Fruit fly (Drosophila melanogaster) whole organism, adult: Measurements from ENCODE around the gene mei-217.

Experiments
- CG11617 ChIP-seq: fragments of 200-800 bp; sonication (Bioruptor generic); optimal IDR thresholded peaks from 2 replicates; lab custom pipeline; 2017; ENCODE audit warnings: mild to moderate bottlenecking, missing biosample characterization, missing genetic modification reagents, missing genetic modification characterization
- CG12768 ChIP-seq: fragments of 200-800 bp; sonication (Bioruptor generic); optimal IDR thresholded peaks from 2 replicates; lab custom pipeline; 2017; ENCODE audit warnings: missing biosample characterization, missing genetic modification characterization, mild to moderate bottlenecking, moderate library complexity, missing genetic modification reagents
- CG14711 ChIP-seq: fragments of 200-800 bp; sonication (Bioruptor generic); optimal IDR thresholded peaks from 2 replicates; lab custom pipeline; 2018; ENCODE audit warnings: missing biosample characterization, mild to moderate bottlenecking, missing genetic modification characterization, moderate library complexity
- CG1620 ChIP-seq: fragments of 200-800 bp; sonication (Bioruptor generic); optimal IDR thresholded peaks from 2 replicates; lab custom pipeline; 2016; ENCODE audit warnings: missing biosample characterization, missing genetic modification characterization
- CG33017 ChIP-seq: fragments of 200-800 bp; sonication (Bioruptor generic); optimal IDR thresholded peaks from 2 replicates; lab custom pipeline; 2018; ENCODE audit warnings: missing biosample characterization, mild to moderate bottlenecking, missing genetic modification characterization, moderate library complexity
- CG5204 ChIP-seq: fragments of 200-800 bp; sonication (Bioruptor generic); optimal IDR thresholded peaks from 2 replicates; lab custom pipeline; 2016; ENCODE audit warnings: missing biosample characterization, missing genetic modification characterization
- CG7045 ChIP-seq: fragments of 200-800 bp; sonication (Bioruptor generic); optimal IDR thresholded peaks from 2 replicates; lab custom pipeline; 2017; ENCODE audit warnings: missing biosample characterization, mild to moderate bottlenecking, missing genetic modification characterization
- CG7101 ChIP-seq: fragments of 200-800 bp; sonication (Bioruptor generic); optimal IDR thresholded peaks from 2 replicates; lab custom pipeline; 2018; ENCODE audit warnings: missing biosample characterization, mild to moderate bottlenecking, missing genetic modification characterization, moderate library complexity
- Clk ChIP-seq: fragments of 200-800 bp; sonication (Bioruptor generic); optimal IDR thresholded peaks from 2 replicates; lab custom pipeline; 2017; ENCODE audit warnings: missing biosample characterization, missing genetic modification characterization
- Crg-1 ChIP-seq: fragments of 200-800 bp; sonication (Bioruptor generic); optimal IDR thresholded peaks from 2 replicates; lab custom pipeline; 2016; ENCODE audit warnings: missing biosample characterization, missing genetic modification characterization
- Hr96 ChIP-seq: fragments of 200-800 bp; sonication (Bioruptor generic); optimal IDR thresholded peaks from 2 replicates; lab custom pipeline; 2016; ENCODE audit warnings: missing biosample characterization, missing genetic modification characterization
- Mnt ChIP-seq: fragments of 200-800 bp; sonication (Bioruptor generic); optimal IDR thresholded peaks from 2 replicates; lab custom pipeline; 2016; ENCODE audit warnings: missing biosample characterization, mild to moderate bottlenecking, missing genetic modification characterization
- bab1 ChIP-seq: fragments of 200-800 bp; sonication (Bioruptor generic); optimal IDR thresholded peaks from 3 replicates; lab custom pipeline; 2019; ENCODE audit warnings: missing biosample characterization, mild to moderate bottlenecking, missing genetic modification characterization, moderate library complexity
- cic ChIP-seq: fragments of 200-800 bp; sonication (Bioruptor generic); optimal IDR thresholded peaks from 2 replicates; lab custom pipeline; 2017; ENCODE audit warnings: missing biosample characterization, mild to moderate bottlenecking, missing genetic modification characterization, moderate library complexity
- cnc ChIP-seq, 2 experiments: fragments of >200 bp; optimal IDR thresholded peaks; 2 replicates each; lab custom pipeline; 2017
- kay ChIP-seq: fragments of 200-800 bp; sonication (Bioruptor generic); peaks from one replicate; lab custom pipeline; 2016; ENCODE audit warnings: missing biosample characterization, missing genetic modification characterization, borderline replicate concordance
- ovo ChIP-seq: fragments of 200-800 bp; sonication (Bioruptor generic); optimal IDR thresholded peaks from 2 replicates; lab custom pipeline; 2016; ENCODE audit warnings: missing biosample characterization, missing genetic modification characterization
- pad ChIP-seq: fragments of 200-800 bp; sonication (Bioruptor generic); optimal IDR thresholded peaks from 3 replicates; lab custom pipeline; 2017; ENCODE audit warnings: missing biosample characterization, missing genetic modification characterization, mild to moderate bottlenecking, moderate library complexity, missing genetic modification reagents
- tj ChIP-seq: fragments of 200-800 bp; sonication (Bioruptor generic); optimal IDR thresholded peaks from 3 replicates; lab custom pipeline; 2017; ENCODE audit warnings: missing biosample characterization, mild to moderate bottlenecking, missing genetic modification characterization, moderate library complexity
- toe ChIP-seq: fragments of 200-800 bp; sonication (Bioruptor generic); optimal IDR thresholded peaks from 2 replicates; lab custom pipeline; 2016; ENCODE audit warnings: missing biosample characterization, missing genetic modification characterization

The mei-217 gene

DNA sequence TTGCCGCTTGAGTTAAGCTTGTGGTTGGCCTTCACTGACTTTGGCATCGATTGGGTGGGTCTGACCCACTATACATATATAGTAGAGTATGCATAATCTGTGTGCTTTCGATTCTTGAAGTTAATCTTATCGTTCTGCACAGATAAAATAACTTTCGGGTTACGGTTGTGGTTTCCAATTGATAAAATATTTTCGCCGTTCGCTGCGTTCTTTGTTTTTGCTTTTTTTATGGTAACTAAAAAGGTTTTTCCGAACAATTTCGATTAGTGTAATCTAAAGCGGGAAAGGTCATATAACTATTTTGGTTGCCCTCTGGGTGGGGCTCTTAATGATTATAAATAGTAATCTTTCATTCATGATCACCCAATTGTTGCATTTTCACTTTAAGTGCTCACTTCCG is 37.7 kb upstream of the mei-217 start:
- TF ChIP-seq tj (GFP tag; lab: Kevin White, UChicago) (no peak), CG1620 (GFP tag; lab: Kevin White, UChicago) (no peak), cnc (optimal IDR thresholded peaks at IDR 0.05; lab: Kevin White, UChicago) (no peak), CG33017 (no peak), cic (GFP tag; lab: Kevin White, UChicago) (no peak), Mnt (GFP tag; lab: Kevin White, UChicago) (no peak)

DNA sequence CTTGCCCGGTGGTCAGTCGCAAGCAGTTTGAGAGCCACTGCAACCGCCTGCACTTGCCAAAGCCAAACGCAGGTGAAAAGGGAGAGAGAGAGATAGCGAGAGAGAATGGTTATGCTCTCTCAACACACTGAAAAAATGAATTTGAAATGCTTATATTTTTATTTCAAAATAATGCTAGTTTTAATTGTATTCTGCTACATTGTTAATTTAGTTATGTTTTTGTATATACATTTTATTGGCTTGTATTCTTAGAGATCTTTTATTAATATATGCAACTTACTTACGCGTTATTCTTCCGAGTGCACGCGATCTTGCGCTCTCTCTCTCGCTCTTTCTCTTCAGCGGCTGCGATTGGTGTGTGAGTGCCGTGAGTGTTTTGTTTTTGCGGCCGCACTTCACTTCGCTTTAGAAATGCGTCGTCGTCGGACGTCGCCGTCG is 35.7 kb upstream of the mei-217 start:
- no peak for TF ChIP-seq Mnt (GFP tag; lab: Kevin White, UChicago)
- peak; percentile 56 for TF ChIP-seq CG7101
- TF ChIP-seq CG1620 (GFP tag; lab: Kevin White, UChicago) = peak; percentile 26
- TF ChIP-seq CG11617 (GFP tag; lab: Kevin White, UChicago) = peak; percentile 61
- no peak for TF ChIP-seq CG33017
- TF ChIP-seq Clk (GFP tag; lab: Kevin White, UChicago) = peak; percentile 68
- TF ChIP-seq cic (GFP tag; lab: Kevin White, UChicago) = peak; percentile 75
- TF ChIP-seq CG5204 (GFP tag; lab: Kevin White, UChicago) = peak; percentile 56
- TF ChIP-seq pad (GFP tag; lab: Kevin White, UChicago) = peak; percentile 84
- peak; percentile 86 for TF ChIP-seq Hr96 (GFP tag; lab: Kevin White, UChicago)
- TF ChIP-seq bab1 = peak; percentile 99
- no peak for TF ChIP-seq tj (GFP tag; lab: Kevin White, UChicago)
- peak; percentile 90 for TF ChIP-seq CG12768
- no peak for TF ChIP-seq Crg-1 (GFP tag; lab: Kevin White, UChicago)
- no peak for TF ChIP-seq cnc (optimal IDR thresholded peaks at IDR 0.05; lab: Kevin White, UChicago)
- TF ChIP-seq ovo = no peak
- peak; percentile 86 for TF ChIP-seq CG7045
- TF ChIP-seq toe (GFP tag; lab: Kevin White, UChicago) = peak; percentile 62
- TF ChIP-seq kay = peak; percentile 77
- TF ChIP-seq CG14711 (tag; lab: Kevin White, UChicago) = peak; percentile 94

DNA sequence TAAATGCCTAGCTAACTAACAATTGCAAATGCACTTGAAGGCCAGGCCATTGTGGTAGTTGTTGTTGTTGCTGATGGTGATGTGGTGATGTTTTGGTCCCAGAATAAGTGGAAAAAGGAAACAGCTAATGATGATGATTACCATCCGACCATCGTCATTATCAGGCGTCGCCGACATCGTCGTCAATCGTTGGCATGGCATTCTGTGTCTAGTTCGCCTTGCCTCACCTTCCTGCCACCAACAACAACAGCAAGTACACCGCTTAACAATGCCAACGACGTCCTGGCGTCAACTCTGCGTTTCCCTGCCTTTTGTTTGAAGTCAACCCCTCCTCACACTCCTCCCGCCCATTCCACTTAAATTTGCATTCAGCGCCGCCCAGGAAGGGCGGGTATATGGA is 34.8 kb upstream of the mei-217 start:
- TF ChIP-seq bab1 (no peak), CG5204 (GFP tag; lab: Kevin White, UChicago) (no peak), pad (GFP tag; lab: Kevin White, UChicago) (no peak), toe (GFP tag; lab: Kevin White, UChicago) (no peak), Clk (GFP tag; lab: Kevin White, UChicago) (no peak), ovo (no peak), CG14711 (tag; lab: Kevin White, UChicago) (no peak), Crg-1 (GFP tag; lab: Kevin White, UChicago) (no peak), Mnt (GFP tag; lab: Kevin White, UChicago) (no peak), CG11617 (GFP tag; lab: Kevin White, UChicago) (no peak), CG33017 (no peak), Hr96 (GFP tag; lab: Kevin White, UChicago) (no peak), CG7101 (no peak), kay (no peak)

DNA sequence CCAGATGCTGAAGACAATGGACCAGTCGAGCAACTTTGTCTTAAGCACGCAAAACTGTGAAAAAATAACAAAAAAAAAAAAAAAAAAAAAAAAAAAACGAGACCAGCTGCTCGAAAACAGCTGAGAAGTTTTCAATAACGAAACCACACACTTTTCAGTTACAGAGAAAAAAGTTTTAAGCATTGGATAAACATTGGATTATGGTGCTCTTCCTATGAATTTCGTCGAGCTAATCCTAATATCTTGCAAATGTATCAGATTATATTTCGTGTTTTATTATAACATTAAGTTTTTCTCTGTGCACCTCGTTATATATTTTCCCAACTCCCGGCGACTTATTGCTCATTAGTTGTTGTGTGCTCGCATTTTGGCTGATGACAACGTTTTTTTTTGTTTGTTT is 33.8 kb upstream of the mei-217 start:
- TF ChIP-seq CG33017 (no peak), ovo (no peak), CG14711 (tag; lab: Kevin White, UChicago) (no peak), Clk (GFP tag; lab: Kevin White, UChicago) (no peak), tj (GFP tag; lab: Kevin White, UChicago) (no peak), toe (GFP tag; lab: Kevin White, UChicago) (no peak), Crg-1 (GFP tag; lab: Kevin White, UChicago) (no peak), CG12768 (no peak), Hr96 (GFP tag; lab: Kevin White, UChicago) (no peak), cic (GFP tag; lab: Kevin White, UChicago) (no peak), CG1620 (GFP tag; lab: Kevin White, UChicago) (no peak), CG5204 (GFP tag; lab: Kevin White, UChicago) (no peak), CG7101 (no peak), CG7045 (no peak), bab1 (no peak), CG11617 (GFP tag; lab: Kevin White, UChicago) (no peak), Mnt (GFP tag; lab: Kevin White, UChicago) (no peak), cnc (optimal IDR thresholded peaks at IDR 0.05; lab: Kevin White, UChicago) (no peak), kay (no peak), pad (GFP tag; lab: Kevin White, UChicago) (no peak)

DNA sequence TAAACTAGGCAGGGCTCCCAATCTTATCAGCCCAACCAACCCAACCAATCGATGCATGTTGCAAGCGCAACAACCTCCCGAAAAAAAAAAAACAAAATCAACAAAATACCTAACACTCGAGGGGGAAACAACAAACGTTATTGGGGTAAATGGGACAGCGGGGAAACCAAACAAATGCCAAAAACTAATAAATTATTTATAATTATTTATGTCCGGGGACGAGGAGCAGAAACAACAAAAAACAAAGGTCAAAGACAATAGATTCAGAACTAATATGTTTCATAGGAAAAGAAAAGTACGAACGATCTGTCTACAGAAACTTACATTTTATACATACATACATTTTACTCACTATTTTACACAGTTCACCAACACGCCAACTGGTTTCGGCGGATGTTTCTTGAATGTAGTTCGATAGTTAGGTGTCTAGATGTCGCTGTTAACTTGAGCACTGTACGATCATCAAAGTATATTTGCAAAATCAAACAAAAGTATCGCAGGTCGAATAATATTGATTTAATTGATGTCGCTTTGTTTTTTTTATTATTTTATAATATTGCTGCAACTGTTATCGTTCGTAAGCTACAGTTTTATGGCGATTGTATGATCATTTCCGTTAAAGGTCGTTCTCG is 32.9 kb upstream of the mei-217 start:
- TF ChIP-seq CG5204 (GFP tag; lab: Kevin White, UChicago) (no peak), Hr96 (GFP tag; lab: Kevin White, UChicago) (peak; percentile 54), toe (GFP tag; lab: Kevin White, UChicago) (no peak), tj (GFP tag; lab: Kevin White, UChicago) (no peak), CG1620 (GFP tag; lab: Kevin White, UChicago) (peak; percentile 58), CG7101 (peak; percentile 44), ovo (no peak), pad (GFP tag; lab: Kevin White, UChicago) (peak; percentile 9), Clk (GFP tag; lab: Kevin White, UChicago) (no peak), Mnt (GFP tag; lab: Kevin White, UChicago) (peak; percentile 13), cic (GFP tag; lab: Kevin White, UChicago) (no peak), Crg-1 (GFP tag; lab: Kevin White, UChicago) (peak; percentile 42), bab1 (peak; percentile 53), CG7045 (no peak)

DNA sequence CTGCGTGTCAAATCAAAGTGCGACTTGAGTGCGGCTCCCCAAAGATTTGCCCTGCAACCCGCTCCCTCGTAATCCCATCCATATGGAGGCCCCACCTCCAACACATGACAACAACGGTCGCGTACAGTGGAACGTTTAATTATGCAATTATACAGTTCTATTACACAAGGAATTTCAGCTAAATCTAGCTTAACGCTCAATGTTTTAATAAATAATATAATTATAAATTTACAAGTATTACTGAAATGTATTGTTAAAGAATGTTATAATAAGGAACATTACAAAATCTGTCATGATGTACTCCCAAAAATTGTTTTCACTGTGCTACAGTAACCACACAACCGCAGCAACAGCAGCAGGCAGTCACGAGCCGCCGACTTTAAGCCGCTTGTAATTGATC is 31.3 kb upstream of the mei-217 start:
- TF ChIP-seq CG14711 (tag; lab: Kevin White, UChicago) = no peak
- no peak for TF ChIP-seq pad (GFP tag; lab: Kevin White, UChicago)
- no peak for TF ChIP-seq kay
- no peak for TF ChIP-seq CG7101
- no peak for TF ChIP-seq toe (GFP tag; lab: Kevin White, UChicago)
- no peak for TF ChIP-seq bab1
- no peak for TF ChIP-seq Mnt (GFP tag; lab: Kevin White, UChicago)
- no peak for TF ChIP-seq CG33017
- no peak for TF ChIP-seq tj (GFP tag; lab: Kevin White, UChicago)
- no peak for TF ChIP-seq cnc (optimal IDR thresholded peaks at IDR 0.05; lab: Kevin White, UChicago)
- no peak for TF ChIP-seq Clk (GFP tag; lab: Kevin White, UChicago)
- no peak for TF ChIP-seq Crg-1 (GFP tag; lab: Kevin White, UChicago)
- TF ChIP-seq CG12768 = no peak
- TF ChIP-seq cic (GFP tag; lab: Kevin White, UChicago) = no peak
- no peak for TF ChIP-seq CG11617 (GFP tag; lab: Kevin White, UChicago)
